Worm (Caenorhabditis elegans): ENCODE data around the gene ZK856.11.
A peak's percentile ranks its signal among the peaks of the same experiment; 100 is the strongest.

ZK856.11 gene

DNA sequence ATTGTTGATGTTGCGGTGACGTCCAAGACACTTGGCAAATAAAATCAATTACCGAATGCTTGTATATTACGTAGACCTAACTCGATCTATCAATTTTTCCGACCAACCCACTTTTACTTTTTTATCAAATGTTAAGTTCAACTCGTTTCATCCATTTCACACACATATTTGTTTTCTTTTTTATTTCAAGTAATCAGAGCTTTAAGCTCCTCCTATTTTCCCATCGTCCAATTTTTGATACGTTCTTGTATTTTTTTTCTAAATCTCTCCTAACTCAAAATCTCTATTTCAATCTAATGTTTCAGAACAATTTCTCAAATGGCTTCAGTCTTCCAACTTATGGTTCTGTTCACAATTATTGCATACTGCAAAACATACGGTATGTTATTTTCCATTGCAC lies 6.4 kb downstream of the ZK856.11 start, which contains the start of gene ZK856.6:
TSS of gene ZK856.6 (plus strand) at position 301 of the 400 bp plus-strand sequence.
- TF ChIP-seq nhr-25 (tag; optimal IDR thresholded peaks at IDR 0.05) (no peak), lin-39 (tag; optimal IDR thresholded peaks at IDR 0.05) (no peak), lsy-2 (tag; optimal IDR thresholded peaks at IDR 0.05) (no peak), ztf-4 (tag; optimal IDR thresholded peaks at IDR 0.05) (no peak), mab-5 (tag; optimal IDR thresholded peaks at IDR 0.05) (no peak), nhr-237 (tag; optimal IDR thresholded peaks at IDR 0.05) (no peak), elt-1 (tag; optimal IDR thresholded peaks at IDR 0.05) (no peak), mdl-1 (tag; optimal IDR thresholded peaks at IDR 0.05) (no peak)

DNA sequence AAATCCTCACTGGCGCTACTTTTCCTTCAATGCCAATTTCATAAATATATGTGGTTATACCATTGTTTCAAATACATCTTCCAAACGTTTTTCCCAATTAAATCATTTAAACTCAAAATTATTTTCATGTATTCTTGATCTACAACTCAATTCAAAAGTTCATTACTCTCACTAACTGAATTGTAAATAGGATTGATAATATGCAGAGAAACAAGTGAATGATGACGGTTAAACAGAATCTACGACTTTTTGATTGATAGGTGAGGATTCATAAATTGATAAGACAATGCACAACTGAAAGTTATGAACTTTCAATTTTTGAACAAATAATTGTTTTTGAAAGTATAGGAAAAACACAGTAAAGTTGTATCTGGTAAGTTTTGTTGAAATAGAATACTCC lies 13.5 kb downstream of the ZK856.11 start:
- TF ChIP-seq sma-3 (GFP tag; optimal IDR thresholded peaks at IDR 0.05) = no peak
- TF ChIP-seq mab-5 (tag; optimal IDR thresholded peaks at IDR 0.05) = no peak
- no peak for TF ChIP-seq nhr-11 (tag; optimal IDR thresholded peaks at IDR 0.05)
- TF ChIP-seq blmp-1 (tag; optimal IDR thresholded peaks at IDR 0.05; ENCODE audit: insufficient read depth) = no peak
- TF ChIP-seq fos-1 (tag; optimal IDR thresholded peaks at IDR 0.05) = peak; percentile 35

DNA sequence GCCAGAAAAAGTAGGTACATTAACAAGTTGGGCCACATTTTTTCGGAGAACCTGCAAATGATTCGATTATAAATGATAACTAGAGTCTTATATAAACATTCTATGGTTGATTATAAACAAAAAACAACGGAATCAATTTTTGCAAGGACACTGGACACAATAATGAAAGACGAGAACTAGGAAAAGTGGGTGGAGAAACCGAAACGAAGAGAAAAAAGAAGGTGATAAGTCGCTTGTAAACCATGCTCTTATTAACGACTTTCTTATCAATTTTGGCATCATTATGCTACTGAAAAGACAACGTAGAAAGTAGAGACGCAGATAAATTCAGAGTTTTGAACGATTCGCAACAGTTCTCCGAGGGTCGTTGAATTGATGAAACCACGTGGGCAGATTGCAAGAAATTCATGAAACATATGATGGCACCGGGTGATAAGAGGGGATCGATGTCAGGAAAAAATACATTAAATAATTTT lies 14.6 kb downstream of the ZK856.11 start, which contains the start of gene ZK856.5:
TSS of gene ZK856.5 (minus strand) at position 51 of the 476 bp plus-strand sequence.
- TF ChIP-seq mdl-1 (tag; optimal IDR thresholded peaks at IDR 0.05) = peak in 1 of 2 experiments; percentile 36
- peak; percentile 61 for TF ChIP-seq crh-2 (tag; optimal IDR thresholded peaks at IDR 0.05)
- TF ChIP-seq fos-1 (tag; optimal IDR thresholded peaks at IDR 0.05) = peak; percentile 71
- no peak for TF ChIP-seq sma-3 (GFP tag; optimal IDR thresholded peaks at IDR 0.05)
- TF ChIP-seq nhr-6 (tag; optimal IDR thresholded peaks at IDR 0.05) = no peak
- TF ChIP-seq sma-9 (GFP tag; optimal IDR thresholded peaks at IDR 0.05) = peak; percentile 68
- no peak for TF ChIP-seq sma-9 (tag; optimal IDR thresholded peaks at IDR 0.05)
- no peak for TF ChIP-seq ama-1 (optimal IDR thresholded peaks at IDR 0.05)

DNA sequence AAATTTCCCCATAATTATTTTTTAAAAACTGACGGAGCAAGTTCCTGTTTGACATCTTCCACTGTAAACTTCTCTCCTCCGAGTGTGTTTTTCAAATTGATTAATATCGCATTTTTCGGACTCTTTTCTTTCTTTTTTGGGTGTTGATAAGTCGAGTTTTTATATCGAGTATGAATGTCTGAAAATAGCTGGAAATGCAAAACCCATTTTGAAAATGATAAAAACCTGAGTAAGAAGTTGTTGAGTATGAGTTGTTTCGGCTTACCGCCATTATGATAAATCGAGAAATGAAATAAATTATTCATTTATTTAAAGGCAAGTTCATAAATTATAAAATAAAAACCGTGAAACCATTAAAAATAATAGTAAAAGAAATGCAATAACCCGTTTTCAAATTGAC lies 19.0 kb downstream of the ZK856.11 start, which contains the start of gene ZK856.18:
TSS of gene ZK856.18 (minus strand) at position 289 of the 400 bp plus-strand sequence.
- TF ChIP-seq mab-5 (tag; optimal IDR thresholded peaks at IDR 0.05) (no peak), crh-2 (tag; optimal IDR thresholded peaks at IDR 0.05) (no peak), dmd-4 (tag; optimal IDR thresholded peaks at IDR 0.05) (no peak), lin-13 (GFP tag; optimal IDR thresholded peaks at IDR 0.05) (no peak), gmeb-1 (tag; optimal IDR thresholded peaks at IDR 0.05) (no peak), C34F6.9 (tag; optimal IDR thresholded peaks at IDR 0.05) (no peak), unc-55 (GFP tag; optimal IDR thresholded peaks at IDR 0.05) (no peak), ztf-1 (GFP tag; conservative IDR thresholded peaks at IDR 0.05) (no peak), nhr-21 (tag; optimal IDR thresholded peaks at IDR 0.05) (no peak), sem-4 (tag; optimal IDR thresholded peaks at IDR 0.05) (no peak), ztf-11 (tag; optimal IDR thresholded peaks at IDR 0.05) (no peak), aly-2 (tag; optimal IDR thresholded peaks at IDR 0.05) (no peak), nhr-10 (tag; optimal IDR thresholded peaks at IDR 0.05) (no peak)

DNA sequence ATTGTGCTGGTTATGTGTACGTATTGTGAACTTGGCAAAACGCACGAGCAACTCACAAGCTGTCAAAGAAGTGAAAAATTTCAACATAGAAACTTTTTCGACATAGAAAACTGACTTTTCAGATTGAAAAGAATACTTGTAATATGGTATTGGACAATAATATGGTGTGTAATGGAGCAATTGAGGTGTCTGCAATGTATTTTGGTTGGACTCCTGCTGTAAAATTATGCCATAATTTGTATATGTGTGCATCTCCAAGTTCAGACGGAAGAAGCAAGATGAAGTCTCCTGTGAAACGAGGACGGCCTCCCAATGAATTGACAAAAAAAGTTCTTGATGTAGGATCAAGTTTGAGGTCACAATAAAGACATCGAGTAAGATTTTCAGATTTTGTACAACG lies 20.9 kb downstream of the ZK856.11 start:
- no peak for TF ChIP-seq nhr-77 (tag; optimal IDR thresholded peaks at IDR 0.05)
- no peak for TF ChIP-seq lin-39 (tag; optimal IDR thresholded peaks at IDR 0.05)
- TF ChIP-seq dmd-4 (tag; optimal IDR thresholded peaks at IDR 0.05) = no peak
- TF ChIP-seq nhr-11 (tag; optimal IDR thresholded peaks at IDR 0.05) = no peak
- TF ChIP-seq egl-27 (tag; optimal IDR thresholded peaks at IDR 0.05) = no peak
- no peak for TF ChIP-seq ceh-82 (tag; optimal IDR thresholded peaks at IDR 0.05)
- no peak for TF ChIP-seq nhr-23 (tag; optimal IDR thresholded peaks at IDR 0.05)
- no peak for TF ChIP-seq C34F6.9 (tag; optimal IDR thresholded peaks at IDR 0.05)

DNA sequence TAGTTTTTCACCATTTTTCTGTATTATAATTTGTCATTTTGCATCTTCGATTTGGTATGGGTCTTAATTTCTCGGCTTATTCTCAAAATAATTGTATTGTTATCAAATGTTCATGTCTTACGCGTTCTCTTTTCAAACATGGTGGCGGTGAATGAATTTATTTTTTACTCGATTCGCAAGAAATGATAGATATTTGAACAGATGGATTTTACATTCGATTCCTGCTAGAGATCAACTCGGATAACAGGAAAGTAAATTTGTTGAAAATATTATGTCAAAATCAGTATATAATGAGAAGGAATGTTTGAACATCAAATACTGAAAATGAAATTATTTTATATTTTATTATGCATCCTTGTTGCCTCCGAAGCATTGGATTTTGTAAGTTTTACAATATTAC lies 21.8 kb downstream of the ZK856.11 start, which contains the start of gene ZK856.4:
TSS of gene ZK856.4 (plus strand) at position 301 of the 400 bp plus-strand sequence.
- TF ChIP-seq skn-1 (tag; optimal IDR thresholded peaks at IDR 0.05) = no peak
- no peak for TF ChIP-seq gmeb-1 (tag; optimal IDR thresholded peaks at IDR 0.05)
- no peak for TF ChIP-seq crh-2 (tag; optimal IDR thresholded peaks at IDR 0.05)
- no peak for TF ChIP-seq unc-62 (GFP tag; optimal IDR thresholded peaks at IDR 0.05)
- TF ChIP-seq nhr-10 (tag; optimal IDR thresholded peaks at IDR 0.05) = no peak
- no peak for TF ChIP-seq nhr-12 (tag; optimal IDR thresholded peaks at IDR 0.05)
- no peak for TF ChIP-seq zag-1 (tag; optimal IDR thresholded peaks at IDR 0.05)
- no peak for TF ChIP-seq sma-9 (GFP tag; optimal IDR thresholded peaks at IDR 0.05)
- TF ChIP-seq sma-9 (tag; optimal IDR thresholded peaks at IDR 0.05) = no peak

Measured in whole organism, L2 larva.